Worm (Caenorhabditis elegans) whole organism, L4/young adult: ENCODE data around the gene mab-5.

Source experiments
- W03F9.2 ChIP-seq: fragments of 150-350 bp; optimal IDR thresholded peaks from 2 replicates; lab custom pipeline; 2014; ENCODE audit warnings: missing biosample characterization, missing genetic modification characterization
- dao-5 ChIP-seq: sonication (generic microtip); optimal IDR thresholded peaks from 2 replicates; lab custom pipeline; 2016; ENCODE audit warnings: missing genotype, missing genetic modification characterization, moderate library complexity, missing compliant biosample characterization
- him-1 ChIP-seq: sonication (generic microtip); optimal IDR thresholded peaks from 2 replicates; lab custom pipeline; 2016; ENCODE audit warnings: missing genotype, missing genetic modification reagents, missing genetic modification characterization, missing compliant biosample characterization

DNA sequence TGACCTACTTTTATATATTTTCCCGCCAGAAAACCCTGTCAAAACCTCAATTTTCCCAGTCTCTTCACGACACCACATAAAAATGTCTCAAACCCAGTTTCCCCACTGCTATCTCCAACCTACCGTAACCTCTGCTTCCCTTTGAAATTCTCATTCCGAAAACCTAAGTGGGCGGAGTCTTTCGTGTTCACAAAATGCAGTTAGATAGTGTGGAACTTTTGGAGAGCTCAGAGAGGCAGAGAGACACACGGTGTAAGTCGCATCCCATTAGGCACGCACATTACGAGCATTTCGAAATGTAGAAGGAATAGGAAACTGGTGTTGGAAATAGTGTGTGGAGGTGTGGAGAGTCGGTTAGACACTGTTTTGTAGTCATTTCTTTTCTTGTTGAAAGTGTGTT lies 36.6 kb upstream of the mab-5 start:
- no peak for TF ChIP-seq W03F9.2 (tag; lab: Kevin White, UChicago)
- TF ChIP-seq him-1 (tag; lab: Kevin White, UChicago) = no peak
- TF ChIP-seq dao-5 = no peak
